Worm (Caenorhabditis elegans): Measurements from ENCODE around the gene pmp-1.
"Not testable (repeated sequence)": the region's sequence is repeated elsewhere in the genome, so short reads cannot be mapped to it uniquely, and the experiment has no call there.

pmp-1 gene

ce11 chrII:6915875-6916274 lies 32.3 kb upstream of the pmp-1 start, which contains the start of gene B0252.8:
Gene B0252.8 (plus strand): TSS chrII:6916166.
- peak; percentile 13 for TF ChIP-seq ces-1 (GFP tag; optimal IDR thresholded peaks at IDR 0.05)
- TF ChIP-seq unc-120 (tag; optimal IDR thresholded peaks at IDR 0.05; ENCODE audit: poor library complexity, severe bottlenecking) = no peak

ce11 chrII:6913309-6913708 lies 29.8 kb upstream of the pmp-1 start, which contains the start of gene cyn-10:
Gene cyn-10 (minus strand): TSS chrII:6913365.
- TF ChIP-seq sem-2 (GFP tag; optimal IDR thresholded peaks at IDR 0.05) (no peak), lin-32 (GFP tag; optimal IDR thresholded peaks at IDR 0.05) (peak; percentile 30), M03D4.4 (tag; optimal IDR thresholded peaks at IDR 0.05) (no peak), ces-1 (GFP tag; optimal IDR thresholded peaks at IDR 0.05) (peak; percentile 37), mep-1 (tag; optimal IDR thresholded peaks at IDR 0.05) (peak; percentile 13), drap-1 (GFP tag; optimal IDR thresholded peaks at IDR 0.05) (no peak), nhr-2 (tag; optimal IDR thresholded peaks at IDR 0.05) (no peak), blmp-1 (tag; optimal IDR thresholded peaks at IDR 0.05) (no peak), pha-4 (tag; optimal IDR thresholded peaks at IDR 0.05) (no peak), unc-62 (GFP tag; optimal IDR thresholded peaks at IDR 0.05) (no peak), cnd-1 (tag; optimal IDR thresholded peaks at IDR 0.05) (peak; percentile 62), ztf-11 (tag; optimal IDR thresholded peaks at IDR 0.05) (no peak), unc-120 (tag; optimal IDR thresholded peaks at IDR 0.05; ENCODE audit: poor library complexity, severe bottlenecking) (no peak), nhr-237 (tag; optimal IDR thresholded peaks at IDR 0.05) (no peak), zip-8 (tag; optimal IDR thresholded peaks at IDR 0.05) (no peak), ceh-39 (tag; optimal IDR thresholded peaks at IDR 0.05) (no peak), ceh-83 (GFP tag; optimal IDR thresholded peaks at IDR 0.05) (no peak), unc-39 (tag; optimal IDR thresholded peaks at IDR 0.05) (no peak), lin-13 (tag; optimal IDR thresholded peaks at IDR 0.05) (no peak)

ce11 chrII:6909568-6910122 lies 26.1 kb upstream of the pmp-1 start, which contains the start of gene asm-1:
Gene asm-1 (plus strand): TSS chrII:6910072.
- no peak for TF ChIP-seq ceh-83 (GFP tag; optimal IDR thresholded peaks at IDR 0.05)
- TF ChIP-seq nhr-28 (tag; optimal IDR thresholded peaks at IDR 0.05) = no peak
- no peak for TF ChIP-seq ceh-43 (GFP tag; optimal IDR thresholded peaks at IDR 0.05)

DNA sequence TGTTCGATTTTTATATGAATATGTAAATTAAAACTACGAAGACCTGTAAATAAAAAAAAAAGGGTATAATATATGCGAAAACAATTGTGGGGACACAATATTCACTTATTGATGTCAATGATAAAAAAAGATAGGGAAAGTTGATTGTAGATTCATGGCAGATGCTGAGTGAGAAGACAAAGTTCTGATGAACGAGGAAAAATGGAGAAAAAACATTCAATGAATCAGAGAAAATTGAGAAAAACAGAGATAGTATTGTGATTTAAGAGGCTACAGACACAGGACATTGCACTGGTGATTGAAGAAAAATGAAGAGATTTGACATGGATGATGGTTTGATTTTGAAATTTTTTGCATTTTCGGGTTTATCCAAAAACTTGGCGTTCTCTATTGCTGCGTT lies 25.1 kb upstream of the pmp-1 start:
- no peak for TF ChIP-seq mls-2 (tag; optimal IDR thresholded peaks at IDR 0.05)
- no peak for TF ChIP-seq ham-2 (GFP tag; optimal IDR thresholded peaks at IDR 0.05)
- TF ChIP-seq sptf-1 (tag; optimal IDR thresholded peaks at IDR 0.05) = no peak
- no peak for TF ChIP-seq ceh-43 (GFP tag; optimal IDR thresholded peaks at IDR 0.05)
- TF ChIP-seq nhr-28 (tag; optimal IDR thresholded peaks at IDR 0.05) = no peak
- no peak for TF ChIP-seq blmp-1 (tag; optimal IDR thresholded peaks at IDR 0.05)
- TF ChIP-seq elt-1 (tag; optimal IDR thresholded peaks at IDR 0.05; ENCODE audit: borderline replicate concordance, insufficient read depth) = no peak
- no peak for TF ChIP-seq ces-1 (GFP tag; optimal IDR thresholded peaks at IDR 0.05)
- no peak for TF ChIP-seq unc-39 (tag; optimal IDR thresholded peaks at IDR 0.05)
- no peak for TF ChIP-seq pha-4 (tag; optimal IDR thresholded peaks at IDR 0.05)
- TF ChIP-seq nhr-76 (tag; optimal IDR thresholded peaks at IDR 0.05) = no peak
- no peak for TF ChIP-seq hlh-1 (tag; optimal IDR thresholded peaks at IDR 0.05)
- no peak for TF ChIP-seq ceh-83 (GFP tag; optimal IDR thresholded peaks at IDR 0.05)
- no peak for TF ChIP-seq mab-5 (tag; optimal IDR thresholded peaks at IDR 0.05)
- TF ChIP-seq nhr-2 (tag; optimal IDR thresholded peaks at IDR 0.05) = no peak
- TF ChIP-seq ceh-39 (tag; optimal IDR thresholded peaks at IDR 0.05) = no peak
- no peak for TF ChIP-seq unc-120 (tag; optimal IDR thresholded peaks at IDR 0.05; ENCODE audit: poor library complexity, severe bottlenecking)
- no peak for TF ChIP-seq lsy-2 (tag; optimal IDR thresholded peaks at IDR 0.05)
- no peak for TF ChIP-seq unc-62 (GFP tag; optimal IDR thresholded peaks at IDR 0.05)

ce11 chrII:6907657-6908056 lies 24.1 kb upstream of the pmp-1 start, which contains the start of gene B0252.3:
Gene B0252.3 (minus strand): TSS chrII:6907757.
- TF ChIP-seq nhr-76, nhr-12, unc-39 (tag; optimal IDR thresholded peaks at IDR 0.05): not testable (repeated sequence)

DNA sequence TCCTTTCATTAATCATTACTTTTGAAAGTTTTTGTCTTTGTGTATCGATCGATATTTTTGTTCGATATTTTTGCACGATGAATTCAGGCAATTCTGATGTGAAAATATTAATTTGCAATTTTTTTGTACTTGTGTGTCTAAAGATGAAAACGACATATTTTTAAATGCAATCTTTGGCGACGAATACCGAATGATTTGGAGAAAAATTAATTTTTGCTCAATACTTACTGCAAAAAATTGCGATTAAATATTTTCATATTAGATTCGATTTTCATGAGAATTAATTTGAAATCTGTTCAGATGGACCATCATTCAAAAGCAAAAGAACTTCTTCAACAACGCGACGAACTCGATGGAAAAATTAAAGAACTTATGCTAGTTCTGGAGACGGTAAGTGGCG lies 18.2 kb upstream of the pmp-1 start, which contains the start of gene psmd-9:
TSS of gene psmd-9 (plus strand) at position 301 of the 400 bp plus-strand sequence.
- no peak for TF ChIP-seq blmp-1 (tag; optimal IDR thresholded peaks at IDR 0.05)
- TF ChIP-seq snpc-4 (tag; optimal IDR thresholded peaks at IDR 0.05) = no peak
- TF ChIP-seq elt-3 (tag; optimal IDR thresholded peaks at IDR 0.05) = no peak
- no peak for TF ChIP-seq cnd-1 (tag; optimal IDR thresholded peaks at IDR 0.05)
- TF ChIP-seq flh-1 (GFP tag; optimal IDR thresholded peaks at IDR 0.05) = no peak
- no peak for TF ChIP-seq bed-3 (GFP tag; optimal IDR thresholded peaks at IDR 0.05)
- TF ChIP-seq tbx-8 (GFP tag; optimal IDR thresholded peaks at IDR 0.05) = no peak
- TF ChIP-seq unc-62 (GFP tag; optimal IDR thresholded peaks at IDR 0.05) = no peak
- no peak for TF ChIP-seq ceh-43 (GFP tag; optimal IDR thresholded peaks at IDR 0.05)
- TF ChIP-seq mep-1 (tag; optimal IDR thresholded peaks at IDR 0.05) = no peak
- no peak for TF ChIP-seq M03D4.4 (tag; optimal IDR thresholded peaks at IDR 0.05)
- TF ChIP-seq hlh-1 (tag; optimal IDR thresholded peaks at IDR 0.05) = no peak
- no peak for TF ChIP-seq drap-1 (GFP tag; optimal IDR thresholded peaks at IDR 0.05)

All from whole organism, mixed stage, embryonic.